Worm (Caenorhabditis elegans) whole organism, L4 larva: ENCODE data around the gene msp-142.
A peak's percentile ranks its signal among the peaks of the same experiment; 100 is the strongest.

Experiments
- R02D3.7 ChIP-seq: fragments of 150-350 bp; sonication (generic microtip); optimal IDR thresholded peaks from 3 replicates; lab custom pipeline; 2014; ENCODE audit warnings: missing biosample characterization, missing genetic modification characterization
- T20F7.1 ChIP-seq: fragments of 200-800 bp; sonication (Bioruptor generic); optimal IDR thresholded peaks from 2 replicates; lab custom pipeline; 2018; ENCODE audit warnings: mild to moderate bottlenecking, missing genetic modification characterization, missing compliant biosample characterization
- T26A8.4 ChIP-seq: fragments of 200-800 bp; sonication (Bioruptor generic); IDR thresholded peaks from 2 replicates; pipeline ENCODE4 v1.3.6; 2022; ENCODE audit warnings: missing genetic modification characterization, missing compliant biosample characterization
- Y105C5A.15 ChIP-seq: fragments of 200-800 bp; sonication (Bioruptor generic); IDR thresholded peaks from 2 replicates; pipeline ENCODE4 v1.3.6; 2022; ENCODE audit warnings: missing genetic modification characterization, missing compliant biosample characterization
- Y48G9A.11 ChIP-seq: fragments of 200-800 bp; sonication (Bioruptor generic); IDR thresholded peaks from 2 replicates; pipeline ENCODE4 v1.3.6; 2022; ENCODE audit warnings: missing genetic modification reagents, missing genetic modification characterization, missing compliant biosample characterization
- Y5F2A.4 ChIP-seq: fragments of 200-800 bp; sonication (Bioruptor generic); optimal IDR thresholded peaks from 2 replicates; lab custom pipeline; 2018; ENCODE audit warnings: mild to moderate bottlenecking, missing genetic modification characterization, missing compliant biosample characterization
- ZK337.2 ChIP-seq: fragments of 200-800 bp; sonication (Bioruptor generic); IDR thresholded peaks from 2 replicates; pipeline ENCODE4 v1.3.6; 2022; ENCODE audit warnings: missing genetic modification reagents, missing genetic modification characterization, missing compliant biosample characterization
- aha-1 ChIP-seq: fragments of 150-350 bp; peaks from one replicate; lab custom pipeline; 2014; ENCODE audit warnings: missing biosample characterization, missing genetic modification characterization
- aly-2 ChIP-seq: sonication (generic microtip); optimal IDR thresholded peaks from 2 replicates; lab custom pipeline; 2018; ENCODE audit warnings: missing biosample characterization, missing genetic modification characterization
- ama-1 ChIP-seq: fragments of 150-350 bp; optimal IDR thresholded peaks from 2 replicates; lab custom pipeline; 2014; ENCODE audit warnings: inconsistent platforms, mixed read lengths
- arid-1 ChIP-seq: fragments of 200-800 bp; sonication (Bioruptor generic); conservative IDR thresholded peaks from 2 replicates; pipeline ENCODE4 v1.3.6; 2022; ENCODE audit warnings: missing genetic modification reagents, missing genetic modification characterization, missing compliant biosample characterization
- attf-4 ChIP-seq: sonication (generic microtip); optimal IDR thresholded peaks from 3 replicates; lab custom pipeline; 2017; ENCODE audit warnings: missing biosample characterization, missing genetic modification characterization
- ceh-44 ChIP-seq: fragments of 200-800 bp; sonication (Bioruptor generic); IDR thresholded peaks from 2 replicates; pipeline ENCODE4 v1.3.6; 2022; ENCODE audit warnings: missing genetic modification reagents, missing genetic modification characterization, missing compliant biosample characterization
- ces-1 ChIP-seq: fragments of 150-350 bp; sonication (generic microtip); optimal IDR thresholded peaks from 4 replicates; lab custom pipeline; 2014; ENCODE audit warnings: missing biosample characterization, missing genetic modification reagents, missing genetic modification characterization
- daf-16 ChIP-seq, 3 experiments: sonication (generic microtip); optimal IDR thresholded peaks; 2 replicates each; lab custom pipeline; 2016 to 2017; ENCODE audit warnings: missing genetic modification characterization in 3 of 3, missing genetic modification reagents in 3 of 3, mild to moderate bottlenecking in 2 of 3, missing compliant biosample characterization in 2 of 3, missing biosample characterization in 1 of 3, moderate library complexity in 1 of 3
- daf-8 ChIP-seq: fragments of 200-800 bp; sonication (Bioruptor generic); IDR thresholded peaks from 2 replicates; pipeline ENCODE4 v1.3.6; 2022; ENCODE audit warnings: missing genetic modification characterization, missing compliant biosample characterization
- dmd-8 ChIP-seq: fragments of 200-800 bp; sonication (Bioruptor generic); IDR thresholded peaks from 2 replicates; pipeline ENCODE4 v1.3.6; 2022; ENCODE audit warnings: missing genetic modification characterization, missing compliant biosample characterization
- dmd-9 ChIP-seq: fragments of 200-800 bp; sonication (Bioruptor generic); IDR thresholded peaks from 2 replicates; pipeline ENCODE4 v1.3.6; 2022; ENCODE audit warnings: missing genetic modification reagents, missing genetic modification characterization, missing compliant biosample characterization
- dpl-1 ChIP-seq: fragments of 150-350 bp; optimal IDR thresholded peaks from 2 replicates; lab custom pipeline; 2014; ENCODE audit warnings: missing biosample characterization, missing genetic modification reagents, missing genetic modification characterization
- duxl-1 ChIP-seq: sonication (generic microtip); optimal IDR thresholded peaks from 2 replicates; lab custom pipeline; 2016; ENCODE audit warnings: mild to moderate bottlenecking, missing genetic modification characterization, moderate library complexity, missing compliant biosample characterization; ENCODE audit not compliant: poor library complexity
- fkh-10 ChIP-seq: fragments of 150-350 bp; optimal IDR thresholded peaks from 2 replicates; lab custom pipeline; 2014; ENCODE audit warnings: missing biosample characterization, missing genetic modification reagents, missing genetic modification characterization
- gei-8 ChIP-seq: fragments of 200-800 bp; sonication (Bioruptor generic); optimal IDR thresholded peaks from 2 replicates; lab custom pipeline; 2018; ENCODE audit warnings: mild to moderate bottlenecking, missing genetic modification characterization, missing compliant biosample characterization
- hlh-30 ChIP-seq: sonication (generic microtip); optimal IDR thresholded peaks from 2 replicates; lab custom pipeline; 2017; ENCODE audit warnings: antibody characterized with exemption, mild to moderate bottlenecking, missing genetic modification characterization, missing compliant biosample characterization; ENCODE audit not compliant: insufficient read depth
- lim-7 ChIP-seq: fragments of 200-800 bp; sonication (Bioruptor generic); IDR thresholded peaks from 2 replicates; pipeline ENCODE4 v1.3.6; 2022; ENCODE audit warnings: missing genetic modification characterization, missing compliant biosample characterization
- lin-1 ChIP-seq: fragments of 200-800 bp; sonication (Bioruptor generic); IDR thresholded peaks from 2 replicates; pipeline ENCODE4 v1.3.6; 2022; ENCODE audit warnings: missing genetic modification reagents, missing genetic modification characterization, missing compliant biosample characterization
- lin-13 ChIP-seq: fragments of 150-350 bp; optimal IDR thresholded peaks from 2 replicates; lab custom pipeline; 2014; ENCODE audit warnings: missing biosample characterization, missing genetic modification reagents, missing genetic modification characterization
- lsy-2 ChIP-seq, 2 experiments: fragments of 150-350 bp in 1 of 2; sonication (generic microtip) in 1 of 2; optimal IDR thresholded peaks; 2 replicates each; lab custom pipeline; 2014 to 2017; ENCODE audit warnings: missing biosample characterization in 2 of 2, missing genetic modification characterization in 2 of 2
- madf-5 ChIP-seq, 2 experiments: fragments of 200-800 bp; sonication (Bioruptor generic); IDR thresholded peaks; 2 replicates each; pipeline ENCODE4 v1.3.6; 2022; ENCODE audit warnings: missing compliant biosample characterization in 2 of 2, missing genetic modification characterization in 2 of 2
- madf-9 ChIP-seq: fragments of 200-800 bp; sonication (Bioruptor generic); conservative IDR thresholded peaks from 2 replicates; pipeline ENCODE4 v1.3.6; 2022; ENCODE audit warnings: missing genetic modification reagents, missing genetic modification characterization, missing compliant biosample characterization
- mdl-1 ChIP-seq, 2 experiments: fragments of 150-350 bp in 1 of 2; sonication (generic microtip) in 1 of 2; optimal IDR thresholded peaks; 2 replicates each; lab custom pipeline; 2014 to 2017; ENCODE audit warnings: missing biosample characterization in 2 of 2, missing genetic modification characterization in 2 of 2
- mes-2 ChIP-seq: sonication (generic microtip); optimal IDR thresholded peaks from 2 replicates; lab custom pipeline; 2016; ENCODE audit warnings: missing genotype, mild to moderate bottlenecking, missing genetic modification characterization, missing compliant biosample characterization; ENCODE audit not compliant: poor library complexity, severe bottlenecking
- mxl-2 ChIP-seq: fragments of 200-800 bp; sonication (Bioruptor generic); conservative IDR thresholded peaks from 2 replicates; pipeline ENCODE4 v1.3.6; 2022; ENCODE audit warnings: missing genetic modification reagents, missing genetic modification characterization, missing compliant biosample characterization
- nhr-10 ChIP-seq: fragments of 150-350 bp; optimal IDR thresholded peaks from 2 replicates; lab custom pipeline; 2014; ENCODE audit warnings: missing biosample characterization, missing genetic modification characterization
- nhr-102 ChIP-seq: sonication (generic microtip); optimal IDR thresholded peaks from 2 replicates; lab custom pipeline; 2016; ENCODE audit warnings: mild to moderate bottlenecking, missing genetic modification characterization, moderate library complexity, missing compliant biosample characterization
- nhr-41 ChIP-seq: fragments of 200-800 bp; sonication (Bioruptor generic); IDR thresholded peaks from 2 replicates; pipeline ENCODE4 v1.3.6; 2022; ENCODE audit warnings: missing genetic modification reagents, missing genetic modification characterization, missing compliant biosample characterization
- nhr-76 ChIP-seq: fragments of 150-350 bp; optimal IDR thresholded peaks from 2 replicates; lab custom pipeline; 2014; ENCODE audit warnings: missing biosample characterization, missing genetic modification characterization
- pha-4 ChIP-seq, 2 experiments: fragments of 150-350 bp in 1 of 2; fragments of 200-800 bp in 1 of 2; sonication (Bioruptor generic) in 1 of 2; IDR thresholded peaks in 1 of 2; optimal IDR thresholded peaks in 1 of 2; 2 replicates each; pipeline versions ENCODE4 v1.3.6 to Lab custom; 2014 to 2022; ENCODE audit warnings: missing genetic modification characterization in 2 of 2, missing genetic modification reagents in 2 of 2, missing biosample characterization in 1 of 2, missing compliant biosample characterization in 1 of 2
- rbr-2 ChIP-seq: sonication (generic microtip); optimal IDR thresholded peaks from 2 replicates; lab custom pipeline; 2016; ENCODE audit warnings: missing genotype, missing genetic modification characterization, missing compliant biosample characterization
- skn-1 ChIP-seq: fragments of 150-350 bp; optimal IDR thresholded peaks from 2 replicates; lab custom pipeline; 2014; ENCODE audit warnings: missing biosample characterization, missing genetic modification characterization
- snpc-4 ChIP-seq: fragments of 150-350 bp; optimal IDR thresholded peaks from 2 replicates; lab custom pipeline; 2014; ENCODE audit warnings: missing biosample characterization, missing genetic modification characterization
- spr-1 ChIP-seq: sonication (generic microtip); optimal IDR thresholded peaks from 2 replicates; lab custom pipeline; 2016; ENCODE audit warnings: mild to moderate bottlenecking, missing genetic modification characterization, missing compliant biosample characterization
- tag-97 ChIP-seq: fragments of 200-800 bp; sonication (Bioruptor generic); IDR thresholded peaks from 2 replicates; pipeline ENCODE4 v1.3.6; 2022; ENCODE audit warnings: missing genetic modification characterization, missing compliant biosample characterization
- tra-1 ChIP-seq: fragments of 200-800 bp; sonication (Bioruptor generic); IDR thresholded peaks from 2 replicates; pipeline ENCODE4 v1.3.6; 2022; ENCODE audit warnings: missing genetic modification reagents, missing genetic modification characterization, missing compliant biosample characterization
- unc-39 ChIP-seq: sonication (generic microtip); optimal IDR thresholded peaks from 2 replicates; lab custom pipeline; 2017; ENCODE audit warnings: missing biosample characterization, missing genetic modification characterization
- unc-62 ChIP-seq, 3 experiments: fragments of 150-350 bp in 1 of 3; sonication (generic microtip); optimal IDR thresholded peaks in 2 of 3; peaks in 1 of 3; 1 replicate in 1 of 3; 2 replicates in 2 of 3; lab custom pipeline; 2014 to 2017; ENCODE audit warnings: missing biosample characterization in 3 of 3, missing genetic modification characterization in 3 of 3, missing genetic modification reagents in 3 of 3, missing genotype in 1 of 3
- ztf-11 ChIP-seq: fragments of 150-350 bp; optimal IDR thresholded peaks from 2 replicates; lab custom pipeline; 2014; ENCODE audit warnings: missing biosample characterization, missing genetic modification characterization

msp-142 gene

DNA sequence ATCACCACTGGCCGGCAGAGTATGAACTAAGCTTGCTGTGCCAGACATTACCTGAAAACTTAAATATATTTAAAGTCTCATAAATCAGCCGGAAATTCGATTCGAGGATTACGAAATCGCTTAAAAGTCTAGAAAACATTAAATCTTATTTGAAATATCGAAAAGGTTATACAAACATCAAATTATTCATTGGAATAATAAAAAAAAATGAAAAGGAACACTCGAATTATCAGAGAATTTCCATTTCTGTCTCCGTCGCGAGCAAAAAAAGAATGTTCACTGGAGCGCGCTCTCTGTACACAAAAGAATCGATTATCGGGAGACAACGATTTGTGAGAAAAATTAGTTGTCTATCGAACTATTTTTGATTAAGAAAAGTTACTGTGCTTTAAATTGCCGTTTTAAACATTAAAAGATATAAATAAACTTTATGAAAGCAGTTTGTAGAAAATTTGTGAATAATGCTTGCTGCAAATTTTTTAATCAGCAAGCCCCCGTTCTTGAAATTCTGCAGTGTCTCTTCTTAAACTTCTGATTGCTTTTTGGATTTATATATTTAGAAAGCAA, 38.5 kb downstream of the msp-142 start, which contains the start of gene fzo-1 (continued):
- TF ChIP-seq spr-1 (tag; lab: Kevin White, UChicago): no peak
- peak; percentile 36 for TF ChIP-seq hlh-30
- no peak for TF ChIP-seq fkh-10 (GFP tag; lab: Kevin White, UChicago)
- no peak for TF ChIP-seq arid-1 (GFP tag; lab: Robert Waterston, UW)
- no peak for TF ChIP-seq mdl-1 (tag; optimal IDR thresholded peaks at IDR 0.05; lab: Kevin White, UChicago)
- TF ChIP-seq ama-1 (lab: Kevin White, UChicago): no peak
- TF ChIP-seq lsy-2 (tag; optimal IDR thresholded peaks at IDR 0.05; lab: Kevin White, UChicago): peak in 1 of 2 experiments; percentile 48
- peak; percentile 64 for TF ChIP-seq T20F7.1

DNA sequence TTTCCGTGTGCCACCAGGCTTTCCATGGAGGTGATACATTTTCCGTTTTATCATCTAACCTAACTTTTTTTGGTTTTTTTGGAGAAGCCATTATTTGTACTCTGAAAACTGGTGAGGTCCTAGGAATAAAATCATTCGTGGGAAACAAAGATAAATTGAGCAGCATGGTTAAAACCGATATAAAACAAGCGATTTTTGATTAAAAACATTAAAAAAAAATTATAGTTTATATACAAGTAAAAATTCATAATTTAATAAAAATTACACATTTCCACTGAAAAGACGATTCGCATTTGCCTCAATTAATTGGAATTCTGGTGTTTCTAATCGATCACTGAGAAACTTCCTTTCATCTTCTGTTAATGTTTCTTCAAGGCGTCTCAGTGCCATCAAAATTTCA, 40.7 kb downstream of the msp-142 start, which contains the start of gene ZK1248.15:
Gene ZK1248.15 (minus strand): TSS at position 101 of the 400 bp plus-strand sequence.
- TF ChIP-seq unc-62 (GFP tag; optimal IDR thresholded peaks at IDR 0.05 in 1 of 2; lab: Kevin White, UChicago) (peak in 1 of 2 experiments; percentile 86), unc-62 (tag; optimal IDR thresholded peaks at IDR 0.05; lab: Kevin White, UChicago) (no peak), nhr-41 (no peak), nhr-10 (tag; lab: Kevin White, UChicago) (no peak)

DNA sequence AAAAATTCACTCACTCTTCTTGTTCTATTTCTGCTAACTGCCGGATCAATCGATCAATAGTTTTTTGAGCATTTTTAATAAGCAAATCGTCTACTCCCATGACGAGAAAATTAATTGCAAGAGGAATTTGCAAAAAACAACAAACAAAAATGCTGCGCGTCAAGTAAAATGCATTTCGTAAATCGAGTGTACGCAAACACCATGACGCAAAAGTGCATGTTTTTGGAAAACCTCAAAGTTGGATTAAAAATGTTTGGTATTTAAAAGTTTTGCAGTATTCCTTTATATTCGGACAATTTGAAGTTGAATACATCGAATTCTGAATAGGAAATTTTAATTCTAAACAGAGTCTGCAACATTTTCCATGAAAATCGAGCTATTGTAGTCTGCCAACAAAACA, 41.5 kb downstream of the msp-142 start, which contains the start of gene ZK1248.19:
Gene ZK1248.19 (minus strand): TSS at position 188 of the 400 bp plus-strand sequence.
- TF ChIP-seq nhr-41 (no peak), snpc-4 (tag; lab: Kevin White, UChicago) (no peak), dmd-9 (no peak), madf-9 (GFP tag; lab: Robert Waterston, UW) (no peak), skn-1 (tag; lab: Kevin White, UChicago) (no peak), dmd-8 (GFP tag; lab: Robert Waterston, UW) (no peak), aly-2 (tag; lab: Kevin White, UChicago) (no peak), nhr-102 (tag; lab: Kevin White, UChicago) (no peak), Y105C5A.15 (GFP tag; lab: Robert Waterston, UW) (no peak), rbr-2 (tag; lab: Kevin White, UChicago) (no peak), ZK337.2 (no peak), daf-8 (no peak), pha-4 (GFP tag; IDR thresholded peaks at IDR 0.05; lab: Robert Waterston, UW) (no peak), pha-4 (tag; optimal IDR thresholded peaks at IDR 0.05; lab: Kevin White, UChicago) (no peak), ztf-11 (tag; lab: Kevin White, UChicago) (no peak), lin-13 (no peak), lsy-2 (tag; optimal IDR thresholded peaks at IDR 0.05; lab: Kevin White, UChicago) (peak in 1 of 2 experiments; percentile 54), ceh-44 (GFP tag; lab: Robert Waterston, UW) (no peak), dpl-1 (GFP tag; lab: Kevin White, UChicago) (peak; percentile 12), lim-7 (GFP tag; lab: Robert Waterston, UW) (no peak), mes-2 (tag; lab: Kevin White, UChicago) (peak; percentile 57), Y5F2A.4 (GFP tag; lab: Kevin White, UChicago) (no peak), T26A8.4 (GFP tag; lab: Robert Waterston, UW) (no peak), aha-1 (tag; lab: Kevin White, UChicago) (no peak), nhr-76 (tag; lab: Kevin White, UChicago) (no peak), tag-97 (GFP tag; lab: Robert Waterston, UW) (no peak), attf-4 (no peak), duxl-1 (no peak), gei-8 (GFP tag; lab: Kevin White, UChicago) (no peak), R02D3.7 (tag; lab: Kevin White, UChicago) (peak; percentile 88), tra-1 (GFP tag; lab: Robert Waterston, UW) (no peak), lin-1 (GFP tag; lab: Robert Waterston, UW) (no peak), unc-39 (tag; lab: Kevin White, UChicago) (no peak), ces-1 (GFP tag; lab: Kevin White, UChicago) (no peak), daf-16 (GFP tag; optimal IDR thresholded peaks at IDR 0.05; lab: Kevin White, UChicago) (no peak), daf-16 (tag; optimal IDR thresholded peaks at IDR 0.05; lab: Kevin White, UChicago) (peak; percentile 24), mxl-2 (GFP tag; lab: Robert Waterston, UW) (no peak), madf-5 (GFP tag; IDR thresholded peaks at IDR 0.05; lab: Robert Waterston, UW) (no peak), spr-1 (tag; lab: Kevin White, UChicago) (no peak), Y48G9A.11 (GFP tag; lab: Robert Waterston, UW) (no peak), mdl-1 (tag; optimal IDR thresholded peaks at IDR 0.05; lab: Kevin White, UChicago) (no peak)
